Worm (Caenorhabditis elegans): Measurements from ENCODE around the gene C05D11.5.

Gene C05D11.5

ce11 chrIII:6395706-6396232 lies 16.0 kb downstream of the C05D11.5 start, which contains the start of gene oatr-1:
oatr-1 (minus strand) TSS chrIII:6396182.
- TF ChIP-seq nhr-71 (tag; optimal IDR thresholded peaks at IDR 0.05) (peak; percentile 12), blmp-1 (tag; optimal IDR thresholded peaks at IDR 0.05) (peak; percentile 46), aha-1 (tag; optimal IDR thresholded peaks at IDR 0.05) (no peak), nhr-20 (tag; optimal IDR thresholded peaks at IDR 0.05) (peak; percentile 19), elt-3 (tag; optimal IDR thresholded peaks at IDR 0.05) (peak in 3 of 6 experiments; percentile 21 to 40 (median 35)), lsy-2 (tag; optimal IDR thresholded peaks at IDR 0.05) (no peak), lin-35 (GFP tag; optimal IDR thresholded peaks at IDR 0.05) (peak in 1 of 2 experiments; percentile 0), mdl-1 (tag; optimal IDR thresholded peaks at IDR 0.05) (peak in 1 of 2 experiments; percentile 3), mef-2 (tag; optimal IDR thresholded peaks at IDR 0.05) (no peak)

- TF ChIP-seq nhr-20 (tag; optimal IDR thresholded peaks at IDR 0.05) (no peak), swsn-7 (tag; optimal IDR thresholded peaks at IDR 0.05) (no peak), snpc-4 (tag; optimal IDR thresholded peaks at IDR 0.05) (no peak), efl-3 (GFP tag; optimal IDR thresholded peaks at IDR 0.05) (no peak), fkh-8 (tag; optimal IDR thresholded peaks at IDR 0.05) (no peak), mef-2 (tag; optimal IDR thresholded peaks at IDR 0.05) (no peak), sup-37 (GFP tag; optimal IDR thresholded peaks at IDR 0.05) (no peak)
Measured at ce11 chrIII:6390644-6391043, 21.2 kb downstream of the C05D11.5 start, which contains the start of gene smrc-1. smrc-1 (plus strand) TSS chrIII:6390944.

ce11 chrIII:6389533-6389932 lies 22.3 kb downstream of the C05D11.5 start, which contains the start of gene C16A3.2:
C16A3.2 (plus strand) TSS chrIII:6389833.
- no peak for TF ChIP-seq sox-4 (tag; optimal IDR thresholded peaks at IDR 0.05)
- TF ChIP-seq irx-1 (tag; optimal IDR thresholded peaks at IDR 0.05), result no peak
- no peak for TF ChIP-seq ceh-82 (tag; optimal IDR thresholded peaks at IDR 0.05)
- TF ChIP-seq F16B12.6 (tag; optimal IDR thresholded peaks at IDR 0.05), result no peak
- TF ChIP-seq mep-1 (tag; optimal IDR thresholded peaks at IDR 0.05), result no peak
- TF ChIP-seq lin-39 (tag; optimal IDR thresholded peaks at IDR 0.05), result no peak
- TF ChIP-seq sptf-1 (tag; optimal IDR thresholded peaks at IDR 0.05), result no peak
- TF ChIP-seq ets-5 (GFP tag; IDR thresholded peaks at IDR 0.05), result no peak
- TF ChIP-seq zip-4 (GFP tag; optimal IDR thresholded peaks at IDR 0.05), result no peak
- TF ChIP-seq hlh-17 (GFP tag; optimal IDR thresholded peaks at IDR 0.05; ENCODE audit: borderline replicate concordance), result no peak
- TF ChIP-seq unc-98 (GFP tag; IDR thresholded peaks at IDR 0.05), result no peak
- no peak for TF ChIP-seq ceh-63 (GFP tag; optimal IDR thresholded peaks at IDR 0.05)

- peak; percentile 26 for TF ChIP-seq nhr-20 (tag; optimal IDR thresholded peaks at IDR 0.05)
- TF ChIP-seq Y116A8C.19 (tag; optimal IDR thresholded peaks at IDR 0.05; ENCODE audit: borderline replicate concordance), result no peak
- TF ChIP-seq lin-35 (GFP tag; optimal IDR thresholded peaks at IDR 0.05), result peak; percentile 45 to 54
- TF ChIP-seq F16B12.6 (tag; optimal IDR thresholded peaks at IDR 0.05), result peak; percentile 89
- peak; percentile 33 for TF ChIP-seq nhr-47 (tag; optimal IDR thresholded peaks at IDR 0.05)
- TF ChIP-seq rnt-1 (tag; optimal IDR thresholded peaks at IDR 0.05), result peak; percentile 21
- peak; percentile 37 to 39 for TF ChIP-seq efl-1 (optimal IDR thresholded peaks at IDR 0.05)
- peak; percentile 48 to 95 for TF ChIP-seq efl-1 (GFP tag; optimal IDR thresholded peaks at IDR 0.05 in 1 of 2)
- TF ChIP-seq lir-3 (tag; optimal IDR thresholded peaks at IDR 0.05; ENCODE audit: poor library complexity), result no peak
- peak; percentile 57 for TF ChIP-seq nhr-71 (tag; optimal IDR thresholded peaks at IDR 0.05)
- peak; percentile 13 for TF ChIP-seq lin-15B (tag; optimal IDR thresholded peaks at IDR 0.05)
- peak; percentile 17 to 61 (median 44) for TF ChIP-seq dpl-1 (GFP tag; optimal IDR thresholded peaks at IDR 0.05)
- peak; percentile 93 to 98 for TF ChIP-seq lsy-2 (tag; optimal IDR thresholded peaks at IDR 0.05)
- peak in 1 of 3 experiments; percentile 18 for TF ChIP-seq ceh-82 (tag; optimal IDR thresholded peaks at IDR 0.05)
- TF ChIP-seq snu-23 (GFP tag; optimal IDR thresholded peaks at IDR 0.05), result peak; percentile 59
- TF ChIP-seq ceh-8 (GFP tag; optimal IDR thresholded peaks at IDR 0.05), result no peak
- TF ChIP-seq sup-37 (GFP tag; optimal IDR thresholded peaks at IDR 0.05), result no peak
- peak; percentile 39 for TF ChIP-seq swsn-7 (tag; optimal IDR thresholded peaks at IDR 0.05)
Measured at ce11 chrIII:6382987-6383602, 28.7 kb downstream of the C05D11.5 start, which contains the start of gene let-716. let-716 (plus strand) TSS chrIII:6383552.

Data from whole organism, L1 larva.